Fruit fly (Drosophila melanogaster): Measurements from ENCODE around the gene CG32655.

The CG32655 gene

DNA sequence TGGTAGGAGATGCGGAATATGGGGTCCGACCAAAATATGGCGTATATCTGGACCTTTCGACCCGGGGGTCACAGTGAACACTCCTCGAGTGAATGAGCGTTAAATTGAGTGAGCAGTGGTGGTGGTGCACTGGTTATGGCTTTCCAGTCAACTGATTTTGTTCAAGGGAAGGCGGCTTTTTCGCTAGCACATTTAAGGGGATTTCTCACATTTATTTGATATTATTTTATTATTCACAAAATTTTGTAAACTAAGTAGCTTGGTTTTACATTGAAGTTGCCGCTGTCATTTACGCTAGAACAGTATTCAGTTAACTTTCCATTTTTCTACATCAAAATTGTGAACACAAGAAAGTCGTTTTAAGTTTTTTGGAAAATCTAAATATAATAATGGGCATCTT lies 38.7 kb upstream of the CG32655 start, which contains the start of gene CG45603:
Gene CG45603, plus strand, starts transcription at position 301 of the 400 bp plus-strand sequence.
- TF ChIP-seq trh (GFP tag; optimal IDR thresholded peaks at IDR 0.05) (no peak), CG15269 (tag; optimal IDR thresholded peaks at IDR 0.05) (no peak), CG30403 (GFP tag; optimal IDR thresholded peaks at IDR 0.05) (no peak), sna (GFP tag; IDR thresholded peaks at IDR 0.05; ENCODE audit: partially characterized antibody) (no peak), Dll (GFP tag; IDR thresholded peaks at IDR 0.05; ENCODE audit: partially characterized antibody) (no peak), ato (GFP tag; IDR thresholded peaks at IDR 0.05; ENCODE audit: partially characterized antibody) (no peak), Xbp1 (GFP tag; optimal IDR thresholded peaks at IDR 0.05) (no peak), Dip3 (GFP tag; optimal IDR thresholded peaks at IDR 0.05) (no peak), CG10431 (GFP tag; optimal IDR thresholded peaks at IDR 0.05) (no peak), CG3163 (GFP tag; optimal IDR thresholded peaks at IDR 0.05) (no peak), az2 (GFP tag; optimal IDR thresholded peaks at IDR 0.05) (no peak), danr (GFP tag; IDR thresholded peaks at IDR 0.05) (no peak), CG13775 (GFP tag; optimal IDR thresholded peaks at IDR 0.05) (no peak), da (GFP tag; optimal IDR thresholded peaks at IDR 0.05) (no peak), NC2α (GFP tag; optimal IDR thresholded peaks at IDR 0.05) (no peak), CG4404 (GFP tag; IDR thresholded peaks at IDR 0.05) (no peak), nerfin-1 (tag; optimal IDR thresholded peaks at IDR 0.05) (no peak), Dip2 (GFP tag; IDR thresholded peaks at IDR 0.05) (no peak)

- TF ChIP-seq cg (GFP tag; optimal IDR thresholded peaks at IDR 0.05), result no peak
- peak; percentile 74 for TF ChIP-seq Hr39 (optimal IDR thresholded peaks at IDR 0.05)
- 0 out of 2 replicates have a peak, but pooled peaks have one; percentile 13 for TF ChIP-seq CG6272 (GFP tag; IDR thresholded peaks at IDR 0.05)
- no peak for TF ChIP-seq CG14441 (GFP tag; IDR thresholded peaks at IDR 0.05)
- 0 out of 3 replicates have a peak, but pooled peaks have one; percentile 11 for TF ChIP-seq Optix (GFP tag; IDR thresholded peaks at IDR 0.05)
Observed at dm6 chrX:12273900-12274299, 38.2 kb upstream of the CG32655 start.

DNA sequence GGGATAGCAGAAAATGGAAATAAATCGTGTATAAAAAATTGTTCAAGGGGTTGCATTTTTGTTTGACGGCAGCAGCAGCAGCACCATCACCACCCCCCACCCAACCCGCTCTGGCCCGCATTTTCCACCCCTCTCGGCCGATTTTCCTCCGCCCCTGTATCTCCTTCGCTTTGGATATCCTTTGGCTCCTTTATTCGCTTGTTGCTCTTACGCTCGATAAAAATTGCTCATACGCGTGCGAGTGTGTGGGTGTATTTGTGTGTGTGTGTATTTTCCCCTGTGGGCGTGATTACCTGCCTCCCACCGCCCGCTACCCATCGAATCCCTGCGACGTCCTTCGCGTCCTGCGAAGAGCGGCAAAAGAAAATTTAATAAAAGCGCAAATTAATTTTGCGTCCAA lies 32.5 kb upstream of the CG32655 start:
- TF ChIP-seq sqz (GFP tag; optimal IDR thresholded peaks at IDR 0.05) (peak; percentile 48), CG4328 (GFP tag; optimal IDR thresholded peaks at IDR 0.05) (no peak), onecut (GFP tag; IDR thresholded peaks at IDR 0.05) (peak; percentile 33; the same call in 1 of the 2 replicates), crol (GFP tag; IDR thresholded peaks at IDR 0.05) (peak; percentile 58), CG3838 (GFP tag; optimal IDR thresholded peaks at IDR 0.05) (no peak), corto (GFP tag; optimal IDR thresholded peaks at IDR 0.05) (no peak), Hey (tag; optimal IDR thresholded peaks at IDR 0.05) (peak; percentile 63), cg (GFP tag; optimal IDR thresholded peaks at IDR 0.05) (peak; percentile 19), D19B (GFP tag; optimal IDR thresholded peaks at IDR 0.05) (no peak), pros (GFP tag; optimal IDR thresholded peaks at IDR 0.05) (peak; percentile 79), abd-A (tag; optimal IDR thresholded peaks at IDR 0.05) (peak; percentile 40), scrt (GFP tag; optimal IDR thresholded peaks at IDR 0.05) (peak; percentile 76), Atf-2 (GFP tag; optimal IDR thresholded peaks at IDR 0.05) (no peak), Kr (GFP tag; optimal IDR thresholded peaks at IDR 0.05) (peak; percentile 3)

dm6 chrX:12266012-12266411 lies 30.3 kb upstream of the CG32655 start:
- TF ChIP-seq oc (tag; optimal IDR thresholded peaks at IDR 0.05), result peak; percentile 18
- peak; percentile 76 for TF ChIP-seq Hey (tag; optimal IDR thresholded peaks at IDR 0.05)
- TF ChIP-seq CG9215 (GFP tag; IDR thresholded peaks at IDR 0.05), result no peak
- TF ChIP-seq Hmr (GFP tag; optimal IDR thresholded peaks at IDR 0.05), result no peak
- peak; percentile 60 for TF ChIP-seq pros (GFP tag; optimal IDR thresholded peaks at IDR 0.05)

Measured in whole organism, embryonic.